Fruit fly (Drosophila melanogaster): Measurements from ENCODE around the gene CG3164.

Gene CG3164

DNA sequence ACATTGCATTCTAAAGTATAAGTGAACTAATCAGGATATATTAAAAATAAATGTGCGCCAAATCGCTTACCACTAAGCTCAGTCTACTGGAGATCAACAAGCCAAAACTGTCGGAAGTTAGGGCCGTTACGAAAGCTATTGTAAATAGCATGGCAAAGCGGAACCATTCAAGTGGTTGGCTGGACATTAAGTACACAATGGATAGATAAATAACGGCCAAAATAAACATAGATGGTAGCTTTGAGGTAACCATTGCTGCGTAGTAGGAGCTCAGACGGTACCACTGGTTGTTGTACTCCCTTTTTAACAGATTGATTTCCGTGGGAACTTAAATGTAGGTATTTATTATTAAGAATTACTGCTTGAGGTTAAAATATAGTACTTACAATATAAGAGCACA is 12.8 kb downstream of the CG3164 start (continued):
- TF ChIP-seq ara (GFP tag; IDR thresholded peaks at IDR 0.05) (no peak), Dll (GFP tag; IDR thresholded peaks at IDR 0.05; ENCODE audit: partially characterized antibody) (no peak), CG8924 (tag; optimal IDR thresholded peaks at IDR 0.05) (no peak), Rx (GFP tag; IDR thresholded peaks at IDR 0.05) (no peak), CG1792 (GFP tag; optimal IDR thresholded peaks at IDR 0.05) (peak; percentile 11), Mad (GFP tag; optimal IDR thresholded peaks at IDR 0.05) (no peak), CG18262 (tag; optimal IDR thresholded peaks at IDR 0.05) (no peak), HHEX (GFP tag; optimal IDR thresholded peaks at IDR 0.05) (peak; percentile 61), ftz-f1 (GFP tag; optimal IDR thresholded peaks at IDR 0.05) (no peak), ttk (GFP tag; IDR thresholded peaks at IDR 0.05) (no peak), chn (GFP tag; optimal IDR thresholded peaks at IDR 0.05) (no peak), Atf3 (GFP tag; optimal IDR thresholded peaks at IDR 0.05) (no peak), Fer2 (tag; optimal IDR thresholded peaks at IDR 0.05) (no peak), CG13287 (GFP tag; IDR thresholded peaks at IDR 0.05; ENCODE audit: partially characterized antibody) (no peak), Optix (GFP tag; IDR thresholded peaks at IDR 0.05) (no peak), ATbp (GFP tag; optimal IDR thresholded peaks at IDR 0.05) (peak; percentile 74), unpg (GFP tag; optimal IDR thresholded peaks at IDR 0.05) (peak; percentile 12), Dref (GFP tag; IDR thresholded peaks at IDR 0.05) (no peak), nerfin-1 (tag; optimal IDR thresholded peaks at IDR 0.05) (no peak), CG10565 (GFP tag; optimal IDR thresholded peaks at IDR 0.05) (no peak), CG7928 (GFP tag; optimal IDR thresholded peaks at IDR 0.05) (no peak), ranshi (GFP tag; IDR thresholded peaks at IDR 0.05) (no peak; the same call in 1 of the 2 replicates), CG16813 (GFP tag; IDR thresholded peaks at IDR 0.05; ENCODE audit: partially characterized antibody) (no peak), lmd (GFP tag; IDR thresholded peaks at IDR 0.05) (no peak), CG10274 (GFP tag; optimal IDR thresholded peaks at IDR 0.05) (no peak), CG6689 (GFP tag; IDR thresholded peaks at IDR 0.05) (no peak), org-1 (GFP tag; optimal IDR thresholded peaks at IDR 0.05) (no peak), CG17802 (tag; optimal IDR thresholded peaks at IDR 0.05) (no peak), D19A (tag; optimal IDR thresholded peaks at IDR 0.05) (no peak), Side (GFP tag; optimal IDR thresholded peaks at IDR 0.05) (no peak), h (optimal IDR thresholded peaks at IDR 0.05) (no peak), Hr39 (optimal IDR thresholded peaks at IDR 0.05) (no peak), CG7786 (GFP tag; optimal IDR thresholded peaks at IDR 0.05) (no peak), CG8478 (optimal IDR thresholded peaks at IDR 0.05) (no peak), pho (GFP tag; optimal IDR thresholded peaks at IDR 0.05) (no peak), MBD-R2 (GFP tag; IDR thresholded peaks at IDR 0.05) (no peak), vnd (GFP tag; IDR thresholded peaks at IDR 0.05; ENCODE audit: partially characterized antibody) (no peak), zfh1 (GFP tag; IDR thresholded peaks at IDR 0.05) (0 out of 3 replicates have a peak, but pooled peaks have one; percentile 23), Abd-B (GFP tag; optimal IDR thresholded peaks at IDR 0.05) (no peak), NK7.1 (GFP tag; optimal IDR thresholded peaks at IDR 0.05) (no peak), HmgD (GFP tag; optimal IDR thresholded peaks at IDR 0.05) (no peak), Opbp (GFP tag; IDR thresholded peaks at IDR 0.05; ENCODE audit: partially characterized antibody) (no peak), CG11723 (GFP tag; optimal IDR thresholded peaks at IDR 0.05) (no peak), twi (tag; optimal IDR thresholded peaks at IDR 0.05) (no peak), CG4617 (GFP tag; optimal IDR thresholded peaks at IDR 0.05; ENCODE audit: borderline replicate concordance) (no peak), schlank (tag; optimal IDR thresholded peaks at IDR 0.05) (peak; percentile 37), Gsc (GFP tag; IDR thresholded peaks at IDR 0.05) (no peak), fd64A (GFP tag; optimal IDR thresholded peaks at IDR 0.05) (peak; percentile 57), tin (GFP tag; optimal IDR thresholded peaks at IDR 0.05) (no peak), yki (optimal IDR thresholded peaks at IDR 0.05) (no peak), nom (GFP tag; optimal IDR thresholded peaks at IDR 0.05) (no peak), Jarid2 (GFP tag; optimal IDR thresholded peaks at IDR 0.05) (no peak), Vsx1 (GFP tag; optimal IDR thresholded peaks at IDR 0.05) (no peak)

Measured in whole organism, embryonic.